Fruit fly (Drosophila melanogaster) whole organism, wandering third instar larva: ENCODE measurements around the gene senju.
A peak's percentile ranks its signal among the peaks of the same experiment; 100 is the strongest.

Experiments used
- Abd-B ChIP-seq: fragments of >200 bp; optimal IDR thresholded peaks from 2 replicates; lab custom pipeline; 2017; ENCODE audit warnings: missing biosample characterization, missing genetic modification characterization
- CG32264 ChIP-seq: fragments of 200-800 bp; sonication (Bioruptor generic); optimal IDR thresholded peaks from 2 replicates; lab custom pipeline; 2016; ENCODE audit warnings: missing biosample characterization, missing genetic modification characterization
- CG9705 ChIP-seq: fragments of 200-800 bp; sonication (Bioruptor generic); optimal IDR thresholded peaks from 2 replicates; lab custom pipeline; 2018; ENCODE audit warnings: missing biosample characterization, mild to moderate bottlenecking, missing genetic modification characterization
- CrebA ChIP-seq: fragments of 200-800 bp; sonication (Bioruptor generic); optimal IDR thresholded peaks from 2 replicates; lab custom pipeline; 2016; ENCODE audit warnings: missing biosample characterization, mild to moderate bottlenecking, missing genetic modification characterization, borderline replicate concordance
- Dfd ChIP-seq: fragments of >200 bp; optimal IDR thresholded peaks from 2 replicates; lab custom pipeline; 2017; ENCODE audit warnings: missing biosample characterization, missing genetic modification characterization
- Dif ChIP-seq: fragments of 200-275, 200-300 bp; sonication (Bioruptor generic); optimal IDR thresholded peaks from 2 replicates; lab custom pipeline; 2018; ENCODE audit warnings: missing biosample characterization, missing genetic modification characterization; ENCODE audit not compliant: partially characterized antibody
- GATAd ChIP-seq: sonication (Bioruptor generic); optimal IDR thresholded peaks from 2 replicates; lab custom pipeline; 2016; ENCODE audit warnings: missing biosample characterization, missing genetic modification characterization
- HLH106 ChIP-seq: fragments of 200-800 bp; optimal IDR thresholded peaks from 3 replicates; lab custom pipeline; 2019; ENCODE audit warnings: missing biosample characterization, mild to moderate bottlenecking, missing genetic modification characterization, moderate library complexity
- Hnf4 ChIP-seq: fragments of 200-800 bp; sonication (Bioruptor generic); optimal IDR thresholded peaks from 2 replicates; lab custom pipeline; 2016; ENCODE audit warnings: missing biosample characterization, mild to moderate bottlenecking, missing genetic modification characterization
- Hr78 ChIP-seq: fragments of >200 bp; optimal IDR thresholded peaks from 2 replicates; lab custom pipeline; 2017; ENCODE audit warnings: missing biosample characterization, missing genetic modification characterization
- Hr83 ChIP-seq: fragments of 200-300 bp; sonication (Bioruptor generic); optimal IDR thresholded peaks from 2 replicates; lab custom pipeline; 2016; ENCODE audit warnings: missing biosample characterization, mild to moderate bottlenecking, missing genetic modification characterization, moderate library complexity; ENCODE audit not compliant: poor library complexity, severe bottlenecking
- Jra ChIP-seq: sonication (Bioruptor generic); optimal IDR thresholded peaks from 2 replicates; lab custom pipeline; 2016; ENCODE audit warnings: missing biosample characterization, missing genetic modification characterization
- Mio ChIP-seq: sonication (Bioruptor generic); optimal IDR thresholded peaks from 2 replicates; lab custom pipeline; 2016; ENCODE audit warnings: missing biosample characterization, missing genetic modification characterization
- Myc ChIP-seq: fragments of >200 bp; optimal IDR thresholded peaks from 2 replicates; lab custom pipeline; 2017
- N ChIP-seq: fragments of >200 bp; optimal IDR thresholded peaks from 2 replicates; lab custom pipeline; 2018; ENCODE audit warnings: missing biosample characterization, missing external identifiers, missing genetic modification characterization
- OdsH ChIP-seq: fragments of 200-800 bp; sonication (Bioruptor generic); optimal IDR thresholded peaks from 2 replicates; lab custom pipeline; 2016; ENCODE audit warnings: missing biosample characterization, mild to moderate bottlenecking, missing genetic modification characterization
- Rel ChIP-seq, 2 experiments: fragments of 200-800 bp; sonication (Bioruptor generic) in 1 of 2; optimal IDR thresholded peaks; 2 replicates in 1 of 2; 3 replicates in 1 of 2; lab custom pipeline; 2016 to 2019; ENCODE audit warnings: mild to moderate bottlenecking in 2 of 2, missing biosample characterization in 2 of 2, missing genetic modification characterization in 2 of 2, moderate library complexity in 1 of 2
- Sp1 ChIP-seq: fragments of 200-800 bp; sonication (Bioruptor generic); optimal IDR thresholded peaks from 3 replicates; lab custom pipeline; 2019; ENCODE audit warnings: missing biosample characterization, mild to moderate bottlenecking, missing genetic modification characterization, moderate library complexity
- Vsx2 ChIP-seq: fragments of 200-300, 225-300 bp; sonication (Bioruptor generic); optimal IDR thresholded peaks from 2 replicates; lab custom pipeline; 2018; ENCODE audit warnings: missing biosample characterization, missing genetic modification characterization; ENCODE audit not compliant: partially characterized antibody
- br ChIP-seq: fragments of 200-800 bp; sonication (Bioruptor generic); optimal IDR thresholded peaks from 2 replicates; lab custom pipeline; 2016; ENCODE audit warnings: missing biosample characterization, missing genetic modification characterization
- brk ChIP-seq: fragments of 200-800 bp; sonication (Bioruptor generic); optimal IDR thresholded peaks from 2 replicates; lab custom pipeline; 2016; ENCODE audit warnings: missing biosample characterization, mild to moderate bottlenecking, missing genetic modification characterization
- dl ChIP-seq, 2 experiments: fragments of 175-275, 200-275 bp in 1 of 2; fragments of 200-275 bp in 1 of 2; sonication (Bioruptor generic); optimal IDR thresholded peaks; lab custom pipeline; 2018; ENCODE audit warnings: mild to moderate bottlenecking in 2 of 2, missing biosample characterization in 2 of 2, missing genetic modification characterization in 2 of 2, moderate library complexity in 2 of 2; ENCODE audit not compliant: partially characterized antibody in 2 of 2, insufficient read depth in 1 of 2
- dmrt93B ChIP-seq: fragments of 200-800 bp; sonication (Bioruptor generic); optimal IDR thresholded peaks from 2 replicates; lab custom pipeline; 2018; ENCODE audit warnings: missing biosample characterization, mild to moderate bottlenecking, missing genetic modification characterization
- dsf ChIP-seq: sonication (Bioruptor generic); optimal IDR thresholded peaks from 2 replicates; lab custom pipeline; 2016; ENCODE audit warnings: missing biosample characterization, missing genetic modification characterization, borderline replicate concordance
- ey ChIP-seq: fragments of 200-800 bp; sonication (Bioruptor generic); optimal IDR thresholded peaks from 2 replicates; lab custom pipeline; 2016; ENCODE audit warnings: missing biosample characterization, missing genetic modification characterization
- foxo ChIP-seq, 2 experiments: fragments of 200-800 bp; sonication (Bioruptor generic); optimal IDR thresholded peaks; 2 replicates in 1 of 2; 3 replicates in 1 of 2; lab custom pipeline; 2016 to 2017; ENCODE audit warnings: missing biosample characterization in 2 of 2, missing genetic modification characterization in 2 of 2
- fru ChIP-seq: fragments of 200-800 bp; sonication (Bioruptor generic); optimal IDR thresholded peaks from 3 replicates; lab custom pipeline; 2016; ENCODE audit warnings: missing biosample characterization, mild to moderate bottlenecking, missing genetic modification characterization
- h ChIP-seq: fragments of 200-800 bp; sonication (Bioruptor generic); optimal IDR thresholded peaks from 3 replicates; lab custom pipeline; 2016; ENCODE audit warnings: missing biosample characterization, mild to moderate bottlenecking, missing genetic modification characterization
- jim ChIP-seq: fragments of 175-275, 200-325 bp; sonication (Bioruptor generic); optimal IDR thresholded peaks from 2 replicates; lab custom pipeline; 2016; ENCODE audit warnings: missing biosample characterization, mild to moderate bottlenecking, missing genetic modification characterization
- lola ChIP-seq: fragments of >200 bp; optimal IDR thresholded peaks from 2 replicates; lab custom pipeline; 2017; ENCODE audit warnings: missing biosample characterization, missing genetic modification characterization
- pan ChIP-seq: fragments of >200 bp; optimal IDR thresholded peaks from 2 replicates; lab custom pipeline; 2017
- psq ChIP-seq: fragments of 200-800 bp; sonication (Bioruptor generic); optimal IDR thresholded peaks from 3 replicates; lab custom pipeline; 2017; ENCODE audit warnings: missing biosample characterization, mild to moderate bottlenecking, missing genetic modification characterization, moderate library complexity
- rgr ChIP-seq: fragments of 200-800 bp; sonication (Bioruptor generic); optimal IDR thresholded peaks from 3 replicates; lab custom pipeline; 2016; ENCODE audit warnings: missing biosample characterization, mild to moderate bottlenecking, missing genetic modification characterization
- sage ChIP-seq: fragments of 200-800 bp; sonication (Bioruptor generic); optimal IDR thresholded peaks from 2 replicates; lab custom pipeline; 2016; ENCODE audit warnings: missing biosample characterization, mild to moderate bottlenecking, missing genetic modification characterization
- sv ChIP-seq: fragments of 200-800 bp; sonication (Bioruptor generic); optimal IDR thresholded peaks from 3 replicates; lab custom pipeline; 2016; ENCODE audit warnings: missing biosample characterization, missing genetic modification characterization
- tai ChIP-seq: sonication (Bioruptor generic); optimal IDR thresholded peaks from 2 replicates; lab custom pipeline; 2016; ENCODE audit warnings: missing biosample characterization, missing genetic modification characterization
- usp ChIP-seq: fragments of >200 bp; optimal IDR thresholded peaks from 2 replicates; lab custom pipeline; 2017; ENCODE audit warnings: missing biosample characterization, missing genetic modification characterization
- woc ChIP-seq: sonication (Bioruptor generic); optimal IDR thresholded peaks from 2 replicates; lab custom pipeline; 2016; ENCODE audit warnings: missing biosample characterization, mild to moderate bottlenecking, missing genetic modification characterization

Gene senju

dm6 chr2L:5062799-5063404, 10.3 kb downstream of the senju start:
- TF ChIP-seq Dif (GFP tag; lab: Kevin White, UChicago) (peak; percentile 35), OdsH (GFP tag; lab: Kevin White, UChicago) (no peak)

- no peak for TF ChIP-seq foxo (GFP tag; optimal IDR thresholded peaks at IDR 0.05; lab: Kevin White, UChicago)
- TF ChIP-seq N (GFP tag; lab: Kevin White, UChicago): no peak
- TF ChIP-seq psq (GFP tag; lab: Kevin White, UChicago): peak; percentile 68
These were observed 11.3 kb downstream of the senju start for dm6 chr2L:5063936-5064335.

- TF ChIP-seq Sp1 (GFP tag; lab: Kevin White, UChicago): peak; percentile 73
- peak; percentile 5 for TF ChIP-seq Myc (lab: Kevin White, UChicago)
- no peak for TF ChIP-seq Mio (GFP tag; lab: Kevin White, UChicago)
- no peak for TF ChIP-seq usp (GFP tag; lab: Kevin White, UChicago)
- peak; percentile 12 for TF ChIP-seq Hnf4 (GFP tag; lab: Kevin White, UChicago)
- peak; percentile 31 for TF ChIP-seq OdsH (GFP tag; lab: Kevin White, UChicago)
- TF ChIP-seq CG9705 (GFP tag; lab: Kevin White, UChicago): peak; percentile 69
- TF ChIP-seq N (GFP tag; lab: Kevin White, UChicago): no peak
- no peak for TF ChIP-seq Dfd
- TF ChIP-seq Rel (GFP tag; optimal IDR thresholded peaks at IDR 0.05; lab: Kevin White, UChicago): peak; percentile 66
- TF ChIP-seq Rel (tag; optimal IDR thresholded peaks at IDR 0.05; lab: Kevin White, UChicago): peak; percentile 50
- peak; percentile 24 for TF ChIP-seq psq (GFP tag; lab: Kevin White, UChicago)
- TF ChIP-seq dmrt93B (GFP tag; lab: Kevin White, UChicago): peak; percentile 73
- no peak for TF ChIP-seq woc (GFP tag; lab: Kevin White, UChicago)
- TF ChIP-seq br: no peak
- no peak for TF ChIP-seq lola (GFP tag; lab: Kevin White, UChicago)
- peak in 1 of 2 experiments; percentile 62 for TF ChIP-seq foxo (GFP tag; optimal IDR thresholded peaks at IDR 0.05; lab: Kevin White, UChicago)
- peak; percentile 86 for TF ChIP-seq Hr83 (GFP tag; lab: Kevin White, UChicago)
- no peak for TF ChIP-seq brk (GFP tag; lab: Kevin White, UChicago)
- TF ChIP-seq sage (GFP tag; lab: Kevin White, UChicago): peak; percentile 73
- TF ChIP-seq Dif (GFP tag; lab: Kevin White, UChicago): peak; percentile 19
- TF ChIP-seq pan (lab: Kevin White, UChicago): no peak
- TF ChIP-seq Vsx2: peak; percentile 38
- no peak for TF ChIP-seq CrebA
- TF ChIP-seq CG32264 (GFP tag; lab: Kevin White, UChicago): peak; percentile 43
- TF ChIP-seq jim (GFP tag; lab: Kevin White, UChicago): no peak
- peak; percentile 52 for TF ChIP-seq fru
- TF ChIP-seq dl (GFP tag; optimal IDR thresholded peaks at IDR 0.05; lab: Kevin White, UChicago; ENCODE audit: insufficient read depth in 1 of 2, partially characterized antibody in 2 of 2): no peak
- no peak for TF ChIP-seq Hr78
- TF ChIP-seq rgr (GFP tag; lab: Kevin White, UChicago): peak; percentile 89
- peak; percentile 12 for TF ChIP-seq Jra (GFP tag; lab: Kevin White, UChicago)
- peak; percentile 64 for TF ChIP-seq HLH106 (tag; lab: Kevin White, UChicago)
- peak; percentile 78 for TF ChIP-seq h (GFP tag; lab: Kevin White, UChicago)
- no peak for TF ChIP-seq Abd-B (GFP tag; lab: Kevin White, UChicago)
- TF ChIP-seq sv (GFP tag; lab: Kevin White, UChicago): peak; percentile 82
- no peak for TF ChIP-seq GATAd (GFP tag; lab: Kevin White, UChicago)
- no peak for TF ChIP-seq ey (GFP tag; lab: Kevin White, UChicago)
- no peak for TF ChIP-seq tai (GFP tag; lab: Kevin White, UChicago)
- TF ChIP-seq dsf (GFP tag; lab: Kevin White, UChicago): peak; percentile 12
- TF ChIP-seq, all 38 proteins: peak for 21
These were observed 18.3 kb downstream of the senju start, which contains the start of gene RpL37A for dm6 chr2L:5070797-5071579. Gene RpL37A, plus strand, starts transcription at chr2L:5070957.
